Worm (Caenorhabditis elegans): ENCODE results near the gene T28A11.18.

DNA sequence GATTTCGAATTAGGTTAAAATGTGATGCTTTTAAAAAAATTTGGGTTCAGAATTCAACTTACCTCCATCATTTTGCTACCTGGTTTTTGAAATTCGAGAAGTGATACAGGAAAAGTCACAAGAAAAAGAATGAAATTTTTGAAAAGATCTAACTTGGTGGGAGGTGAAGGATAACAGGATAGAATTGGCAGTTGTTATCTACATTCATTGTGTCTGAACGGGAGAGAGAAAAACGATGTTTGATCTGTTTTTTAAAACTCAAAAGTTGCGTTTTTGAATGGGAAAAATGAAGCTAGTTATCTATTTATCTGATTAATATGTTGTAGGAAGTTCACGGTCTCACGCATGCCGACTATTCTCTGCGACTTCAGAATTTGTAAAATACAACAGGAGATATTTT lies 19.5 kb upstream of the T28A11.18 start, which contains the start of gene F35F10.7:
- no peak for TF ChIP-seq nhr-28 (tag; optimal IDR thresholded peaks at IDR 0.05)
- no peak for TF ChIP-seq skn-1 (tag; optimal IDR thresholded peaks at IDR 0.05)
- no peak for TF ChIP-seq lin-29 (GFP tag; IDR thresholded peaks at IDR 0.05)
- no peak for TF ChIP-seq pha-4 (GFP tag; IDR thresholded peaks at IDR 0.05)
- no peak for TF ChIP-seq pha-4 (tag; optimal IDR thresholded peaks at IDR 0.05)
- TF ChIP-seq hlh-30 (tag; optimal IDR thresholded peaks at IDR 0.05; ENCODE audit: insufficient read depth) = no peak
- no peak for TF ChIP-seq mdl-1 (tag; optimal IDR thresholded peaks at IDR 0.05)
- TF ChIP-seq mxl-3 (GFP tag; optimal IDR thresholded peaks at IDR 0.05) = no peak
- no peak for TF ChIP-seq nhr-237 (tag; optimal IDR thresholded peaks at IDR 0.05)
